Worm (Caenorhabditis elegans) whole organism, L3 larva: Measurements from ENCODE around the gene srh-243.

Experiments
- aly-2 ChIP-seq: fragments of 150-350 bp; optimal IDR thresholded peaks from 2 replicates; lab custom pipeline; 2014; ENCODE audit warnings: missing biosample characterization, missing genetic modification characterization
- ama-1 ChIP-seq: fragments of 150-350 bp; optimal IDR thresholded peaks from 2 replicates; lab custom pipeline; 2018
- ceh-9 ChIP-seq: sonication (generic microtip); optimal IDR thresholded peaks from 2 replicates; lab custom pipeline; 2018; ENCODE audit warnings: missing biosample characterization, missing genetic modification characterization
- lin-39 ChIP-seq: fragments of 150-350 bp; optimal IDR thresholded peaks from 2 replicates; lab custom pipeline; 2018; ENCODE audit warnings: missing biosample characterization, missing genetic modification reagents, missing genetic modification characterization
- nfya-1 ChIP-seq: sonication (generic microtip); optimal IDR thresholded peaks from 2 replicates; lab custom pipeline; 2017; ENCODE audit warnings: missing genetic modification characterization, mild to moderate bottlenecking, missing compliant biosample characterization, antibody characterized with exemption, moderate library complexity; ENCODE audit not compliant: insufficient read depth
- nhr-237 ChIP-seq: fragments of 150-350 bp; optimal IDR thresholded peaks from 2 replicates; lab custom pipeline; 2014; ENCODE audit warnings: missing biosample characterization, missing genetic modification characterization
- nhr-43 ChIP-seq: sonication (generic microtip); optimal IDR thresholded peaks from 2 replicates; lab custom pipeline; 2016; ENCODE audit warnings: mild to moderate bottlenecking, missing genetic modification characterization, missing compliant biosample characterization; ENCODE audit not compliant: poor library complexity, severe bottlenecking
- nhr-77 ChIP-seq: fragments of 150-350 bp; optimal IDR thresholded peaks from 2 replicates; lab custom pipeline; 2014; ENCODE audit warnings: missing biosample characterization, missing genetic modification characterization
- pqm-1 ChIP-seq: fragments of 150-350 bp; optimal IDR thresholded peaks from 2 replicates; lab custom pipeline; 2017; ENCODE audit warnings: missing biosample characterization, missing genetic modification characterization, inconsistent platforms
- ztf-11 ChIP-seq: fragments of 150-350 bp; optimal IDR thresholded peaks from 2 replicates; lab custom pipeline; 2014; ENCODE audit warnings: missing biosample characterization, missing genetic modification characterization

ce11 chrV:2836501-2836900 lies 33.7 kb upstream of the srh-243 start, which contains the start of gene srj-45:
- no peak for TF ChIP-seq ztf-11
- no peak for TF ChIP-seq nhr-43 (tag; lab: Kevin White, UChicago)
- no peak for TF ChIP-seq aly-2 (tag; lab: Kevin White, UChicago)
- TF ChIP-seq pqm-1: no peak
- no peak for TF ChIP-seq lin-39 (tag; lab: Kevin White, UChicago)
- TF ChIP-seq ama-1: no peak
- TF ChIP-seq nhr-237: no peak
- no peak for TF ChIP-seq ceh-9 (tag; lab: Kevin White, UChicago)
- no peak for TF ChIP-seq nfya-1 (tag; lab: Kevin White, UChicago)
- no peak for TF ChIP-seq nhr-77 (tag; lab: Kevin White, UChicago)
